Fruit fly (Drosophila melanogaster) whole organism, embryonic: ENCODE measurements around the gene CG34030.

Source experiments
- Awh ChIP-seq: fragments of 200-800 bp; sonication (Bioruptor generic); IDR thresholded peaks from 2 replicates; pipeline ENCODE4, ENCODE4 v1.3.6; 2022; ENCODE audit warnings: missing biosample characterization, missing genetic modification characterization
- CG10274 ChIP-seq: fragments of 200-800 bp; sonication (Bioruptor generic); optimal IDR thresholded peaks from 3 replicates; lab custom pipeline; 2017; ENCODE audit warnings: missing biosample characterization, mild to moderate bottlenecking, missing genetic modification characterization
- CG1233 ChIP-seq: fragments of 200-800 bp; sonication (Bioruptor generic); optimal IDR thresholded peaks from 4 replicates; lab custom pipeline; 2018; ENCODE audit warnings: missing biosample characterization, mild to moderate bottlenecking, missing genetic modification characterization
- CG13123 ChIP-seq: fragments of 200-800 bp; sonication (Bioruptor generic); optimal IDR thresholded peaks from 2 replicates; lab custom pipeline; 2016; ENCODE audit warnings: missing biosample characterization, missing genetic modification characterization
- CG17568 ChIP-seq: fragments of 200-800 bp; sonication (Bioruptor generic); optimal IDR thresholded peaks from 2 replicates; lab custom pipeline; 2018; ENCODE audit warnings: missing biosample characterization, mild to moderate bottlenecking, missing genetic modification characterization, moderate library complexity
- CG18262 ChIP-seq: fragments of 200-800 bp; optimal IDR thresholded peaks from 3 replicates; lab custom pipeline; 2019; ENCODE audit warnings: missing biosample characterization, mild to moderate bottlenecking, missing genetic modification characterization, moderate library complexity
- CG18764 ChIP-seq: fragments of 200-800 bp; sonication (Bioruptor generic); optimal IDR thresholded peaks from 3 replicates; lab custom pipeline; 2016; ENCODE audit warnings: missing biosample characterization, missing genetic modification characterization
- CG30403 ChIP-seq: fragments of 200-800 bp; sonication (Bioruptor generic); optimal IDR thresholded peaks from 3 replicates; lab custom pipeline; 2016; ENCODE audit warnings: missing biosample characterization, missing genetic modification characterization
- CG32532 ChIP-seq: fragments of 200-800 bp; sonication (Bioruptor generic); IDR thresholded peaks from 2 replicates; pipeline ENCODE4 v1.3.6; 2022; ENCODE audit warnings: missing biosample characterization, missing genetic modification characterization
- CG32767 ChIP-seq: fragments of 200-800 bp; sonication (Bioruptor generic); IDR thresholded peaks from 2 replicates; pipeline ENCODE4 v1.3.6; 2022; ENCODE audit warnings: missing biosample characterization, missing genetic modification characterization
- CG34376 ChIP-seq: fragments of 200-800 bp; sonication (Bioruptor generic); optimal IDR thresholded peaks from 2 replicates; lab custom pipeline; 2018; ENCODE audit warnings: missing biosample characterization, mild to moderate bottlenecking, missing genetic modification characterization
- CG7271 ChIP-seq: fragments of 200-800 bp; sonication (Bioruptor generic); optimal IDR thresholded peaks from 2 replicates; lab custom pipeline; 2018; ENCODE audit warnings: missing biosample characterization, mild to moderate bottlenecking, missing genetic modification characterization, moderate library complexity
- CG9876 ChIP-seq: fragments of 200-800 bp; sonication (Bioruptor generic); optimal IDR thresholded peaks from 2 replicates; lab custom pipeline; 2016; ENCODE audit warnings: missing biosample characterization, missing genetic modification characterization
- Chrac-16 ChIP-seq: fragments of 200-800 bp; sonication (Bioruptor generic); optimal IDR thresholded peaks from 3 replicates; lab custom pipeline; 2016; ENCODE audit warnings: missing biosample characterization, missing genetic modification characterization
- CoRest ChIP-seq: fragments of 200-800 bp; sonication (Bioruptor generic); optimal IDR thresholded peaks from 3 replicates; lab custom pipeline; 2018; ENCODE audit warnings: missing biosample characterization, mild to moderate bottlenecking, missing genetic modification characterization, moderate library complexity
- Dip2 ChIP-seq: fragments of 200-800 bp; sonication (Bioruptor generic); IDR thresholded peaks from 2 replicates; pipeline ENCODE4 v1.3.6; 2022; ENCODE audit warnings: missing biosample characterization, missing genetic modification characterization
- E2f1 ChIP-seq: fragments of 200-800 bp; sonication (Bioruptor generic); IDR thresholded peaks from 2 replicates; pipeline ENCODE4 v1.3.6; 2022; ENCODE audit warnings: missing biosample characterization, missing genetic modification characterization
- Fer2 ChIP-seq: fragments of 200-800 bp; sonication (Bioruptor generic); optimal IDR thresholded peaks from 2 replicates; lab custom pipeline; 2018; ENCODE audit warnings: missing biosample characterization, mild to moderate bottlenecking, missing genetic modification characterization, moderate library complexity
- H2.0 ChIP-seq: fragments of 200-800 bp; sonication (Bioruptor generic); IDR thresholded peaks from 2 replicates; pipeline ENCODE4 v1.3.6; 2022; ENCODE audit warnings: missing biosample characterization, missing genetic modification characterization
- Lpt ChIP-seq: fragments of >200 bp; optimal IDR thresholded peaks from 2 replicates; lab custom pipeline; 2018; ENCODE audit warnings: missing biosample characterization, missing genetic modification characterization
- Mad ChIP-seq: fragments of 200-800 bp; sonication (Bioruptor generic); optimal IDR thresholded peaks from 2 replicates; lab custom pipeline; 2016; ENCODE audit warnings: missing biosample characterization, missing genetic modification characterization
- Max ChIP-seq: fragments of 200-800 bp; sonication (Bioruptor generic); optimal IDR thresholded peaks from 2 replicates; lab custom pipeline; 2016; ENCODE audit warnings: missing biosample characterization, mild to moderate bottlenecking, missing genetic modification characterization
- NC2β ChIP-seq: fragments of 200-800 bp; sonication (Bioruptor generic); optimal IDR thresholded peaks from 2 replicates; lab custom pipeline; 2016; ENCODE audit warnings: missing biosample characterization, missing genetic modification characterization
- NK7.1 ChIP-seq: fragments of 200-800 bp; sonication (Bioruptor generic); optimal IDR thresholded peaks from 3 replicates; lab custom pipeline; 2016; ENCODE audit warnings: missing biosample characterization, missing genetic modification characterization
- NfI ChIP-seq: fragments of 200-800 bp; sonication (Bioruptor generic); optimal IDR thresholded peaks from 3 replicates; lab custom pipeline; 2018; ENCODE audit warnings: missing biosample characterization, mild to moderate bottlenecking, missing genetic modification characterization, moderate library complexity
- Trl ChIP-seq, 3 experiments: fragments of >200 bp in 2 of 3; fragments of 200-800 bp in 1 of 3; sonication (Bioruptor generic) in 1 of 3; optimal IDR thresholded peaks; 2 replicates in 1 of 3; 3 replicates in 2 of 3; lab custom pipeline; 2016 to 2017; ENCODE audit warnings: missing biosample characterization in 1 of 3, missing genetic modification characterization in 1 of 3
- Vsx1 ChIP-seq: fragments of 200-800 bp; sonication (Bioruptor generic); optimal IDR thresholded peaks from 2 replicates; lab custom pipeline; 2017; ENCODE audit warnings: missing biosample characterization, mild to moderate bottlenecking, missing genetic modification characterization, missing genetic modification reagents
- YL-1 ChIP-seq: fragments of 200-800 bp; sonication (Bioruptor generic); optimal IDR thresholded peaks from 3 replicates; lab custom pipeline; 2017; ENCODE audit warnings: missing biosample characterization, mild to moderate bottlenecking, missing genetic modification characterization
- ab ChIP-seq: fragments of 200-800 bp; sonication (Bioruptor generic); optimal IDR thresholded peaks from 2 replicates; lab custom pipeline; 2016; ENCODE audit warnings: missing biosample characterization, missing genetic modification characterization
- ac ChIP-seq: fragments of 200-800 bp; sonication (Bioruptor generic); optimal IDR thresholded peaks from 3 replicates; lab custom pipeline; 2017; ENCODE audit warnings: missing biosample characterization, mild to moderate bottlenecking, missing genetic modification characterization
- aop ChIP-seq: fragments of 200-800 bp; sonication (Bioruptor generic); IDR thresholded peaks from 2 replicates; pipeline ENCODE4 v1.3.6; 2022; ENCODE audit warnings: missing biosample characterization, missing genetic modification characterization
- bigmax ChIP-seq: fragments of 200-800 bp; sonication (Bioruptor generic); optimal IDR thresholded peaks from 2 replicates; lab custom pipeline; 2018; ENCODE audit warnings: missing biosample characterization, mild to moderate bottlenecking, missing genetic modification characterization
- fd3F ChIP-seq: fragments of 200-800 bp; sonication (Bioruptor generic); optimal IDR thresholded peaks from 2 replicates; lab custom pipeline; 2018; ENCODE audit warnings: missing biosample characterization, mild to moderate bottlenecking, missing genetic modification characterization, moderate library complexity
- grn ChIP-seq: fragments of 200-800 bp; sonication (Bioruptor generic); optimal IDR thresholded peaks from 3 replicates; lab custom pipeline; 2017; ENCODE audit warnings: missing biosample characterization, missing genetic modification characterization
- hkb ChIP-seq, 2 experiments: fragments of 200-800 bp in 1 of 2; fragments of >200 bp in 1 of 2; sonication (Bioruptor generic) in 1 of 2; IDR thresholded peaks in 1 of 2; optimal IDR thresholded peaks in 1 of 2; 2 replicates each; pipeline versions ENCODE4 v1.3.6 to Lab custom; 2017 to 2022; ENCODE audit warnings: missing biosample characterization in 1 of 2, missing genetic modification characterization in 1 of 2
- klu ChIP-seq: fragments of 200-800 bp; sonication (Bioruptor generic); IDR thresholded peaks from 2 replicates; pipeline ENCODE4 v1.3.6; 2022; ENCODE audit warnings: missing biosample characterization, missing genetic modification characterization
- lbe ChIP-seq: fragments of 200-800 bp; sonication (Bioruptor generic); optimal IDR thresholded peaks from 2 replicates; lab custom pipeline; 2016; ENCODE audit warnings: missing biosample characterization, mild to moderate bottlenecking, missing genetic modification characterization
- maf-S ChIP-seq: fragments of 200-800 bp; sonication (Bioruptor generic); optimal IDR thresholded peaks from 2 replicates; lab custom pipeline; 2016; ENCODE audit warnings: missing biosample characterization, missing genetic modification characterization
- mam ChIP-seq: fragments of 200-800 bp; sonication (Bioruptor generic); optimal IDR thresholded peaks from 3 replicates; lab custom pipeline; 2016; ENCODE audit warnings: missing biosample characterization, missing genetic modification characterization
- mld ChIP-seq: fragments of 200-800 bp; sonication (Bioruptor generic); IDR thresholded peaks from 3 replicates; pipeline ENCODE4 v1.3.6; 2022; ENCODE audit warnings: missing biosample characterization, missing genetic modification characterization; ENCODE audit not compliant: partially characterized antibody
- nom ChIP-seq: fragments of 200-800 bp; sonication (Bioruptor generic); optimal IDR thresholded peaks from 2 replicates; lab custom pipeline; 2017; ENCODE audit warnings: missing biosample characterization, missing genetic modification characterization, mild to moderate bottlenecking, moderate library complexity, missing genetic modification reagents
- onecut ChIP-seq: fragments of 200-800 bp; sonication (Bioruptor generic); IDR thresholded peaks from 2 replicates; pipeline ENCODE4 v1.3.6; 2022; ENCODE audit warnings: missing biosample characterization, missing genetic modification characterization
- otp ChIP-seq: fragments of 200-800 bp; sonication (Bioruptor generic); IDR thresholded peaks from 3 replicates; pipeline ENCODE4, ENCODE4 v1.3.6; 2022; ENCODE audit warnings: missing biosample characterization, missing genetic modification characterization
- run ChIP-seq: fragments of 200-800 bp; sonication (Bioruptor generic); optimal IDR thresholded peaks from 3 replicates; lab custom pipeline; 2018; ENCODE audit warnings: missing biosample characterization, mild to moderate bottlenecking, missing genetic modification characterization
- sens-2 ChIP-seq: fragments of 200-800 bp; sonication (Bioruptor generic); IDR thresholded peaks from 2 replicates; pipeline ENCODE4 v1.3.6; 2022; ENCODE audit warnings: missing biosample characterization, missing genetic modification characterization
- sima ChIP-seq: fragments of 200-800 bp; sonication (Bioruptor generic); optimal IDR thresholded peaks from 2 replicates; lab custom pipeline; 2016; ENCODE audit warnings: missing biosample characterization, missing genetic modification characterization
- stc ChIP-seq: fragments of 200-800 bp; sonication (Bioruptor generic); IDR thresholded peaks from 2 replicates; pipeline ENCODE4 v1.3.6; 2022; ENCODE audit warnings: missing biosample characterization, missing genetic modification characterization
- ttk ChIP-seq: fragments of 200-800 bp; sonication (Bioruptor generic); IDR thresholded peaks from 2 replicates; pipeline ENCODE4 v2.1.2; 2022; ENCODE audit warnings: missing biosample characterization, missing genetic modification characterization
- tup ChIP-seq: fragments of 200-800 bp; sonication (Bioruptor generic); optimal IDR thresholded peaks from 2 replicates; lab custom pipeline; 2016; ENCODE audit warnings: missing biosample characterization, mild to moderate bottlenecking, missing genetic modification characterization, moderate library complexity
- usp ChIP-seq: fragments of >200 bp; optimal IDR thresholded peaks from 2 replicates; lab custom pipeline; 2017; ENCODE audit warnings: missing biosample characterization, missing genetic modification characterization
- zfh2 ChIP-seq: fragments of 200-800 bp; sonication (Bioruptor generic); optimal IDR thresholded peaks from 2 replicates; lab custom pipeline; 2016; ENCODE audit warnings: missing biosample characterization, missing genetic modification characterization

Gene CG34030

DNA sequence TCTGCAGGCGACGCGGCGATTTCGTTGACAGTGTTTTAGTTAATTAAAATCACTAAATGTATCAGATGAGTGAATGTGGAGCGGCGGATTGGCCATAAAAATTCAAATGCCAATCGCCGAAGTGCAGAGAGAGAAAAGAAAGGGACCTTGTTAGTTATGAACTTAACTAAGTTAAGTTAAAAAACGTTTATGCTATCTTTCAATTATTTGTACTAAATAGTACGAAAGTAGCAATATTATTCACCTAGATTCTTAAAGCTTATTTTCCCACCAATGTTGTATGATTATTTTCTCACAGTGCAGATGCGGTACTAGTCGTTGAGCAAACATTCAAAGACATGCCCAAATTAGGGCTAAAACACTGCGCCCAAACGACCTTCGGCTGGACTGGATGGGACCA is 15.7 kb upstream of the CG34030 start (continued):
- TF ChIP-seq mam (peak; percentile 64), Dip2 (GFP tag; lab: Robert Waterston, UW) (no peak), NK7.1 (GFP tag; lab: Kevin White, UChicago) (no peak), nom (GFP tag; lab: Kevin White, UChicago) (no peak), YL-1 (GFP tag; lab: Kevin White, UChicago) (no peak), Awh (GFP tag; lab: Robert Waterston, UW) (peak; percentile 73; the same call in 1 of the 2 replicates), E2f1 (GFP tag; lab: Robert Waterston, UW) (peak; percentile 75), tup (GFP tag; lab: Kevin White, UChicago) (no peak), Lpt (GFP tag; lab: Kevin White, UChicago) (no peak), fd3F (GFP tag; lab: Kevin White, UChicago) (peak; percentile 9), maf-S (GFP tag; lab: Kevin White, UChicago) (no peak), CoRest (tag; lab: Kevin White, UChicago) (peak; percentile 53), Chrac-16 (GFP tag; lab: Kevin White, UChicago) (peak; percentile 25), Max (peak; percentile 42), CG10274 (GFP tag; lab: Kevin White, UChicago) (no peak), Mad (no peak), CG9876 (GFP tag; lab: Kevin White, UChicago) (no peak), hkb (optimal IDR thresholded peaks at IDR 0.05; lab: Kevin White, UChicago) (no peak), hkb (GFP tag; IDR thresholded peaks at IDR 0.05; lab: Robert Waterston, UW) (peak; percentile 78), grn (GFP tag; lab: Kevin White, UChicago) (no peak), stc (peak; percentile 81), H2.0 (GFP tag; lab: Robert Waterston, UW) (peak; percentile 50), Fer2 (no peak), CG32532 (GFP tag; lab: Robert Waterston, UW) (peak; percentile 59), run (tag; lab: Kevin White, UChicago) (peak; percentile 12), ttk (GFP tag; lab: Robert Waterston, UW) (peak; percentile 79), CG30403 (GFP tag; lab: Kevin White, UChicago) (peak; percentile 60), ac (GFP tag; lab: Kevin White, UChicago) (no peak), sima (GFP tag; lab: Kevin White, UChicago) (no peak), usp (GFP tag; lab: Kevin White, UChicago) (no peak), CG32767 (GFP tag; lab: Robert Waterston, UW) (peak; percentile 55; the same call in 1 of the 2 replicates), CG7271 (tag; lab: Kevin White, UChicago) (peak; percentile 7), CG18262 (tag; lab: Kevin White, UChicago) (peak; percentile 76), NC2β (no peak), lbe (GFP tag; lab: Kevin White, UChicago) (no peak), onecut (peak; percentile 59), aop (GFP tag; lab: Robert Waterston, UW) (no peak), mld (GFP tag; lab: Robert Waterston, UW) (no peak), sens-2 (GFP tag; lab: Robert Waterston, UW) (no peak; the same call in 1 of the 2 replicates), klu (GFP tag; lab: Robert Waterston, UW) (peak; percentile 37; the same call in 1 of the 2 replicates), Trl (optimal IDR thresholded peaks at IDR 0.05; lab: Kevin White, UChicago) (no peak), Trl (GFP tag; optimal IDR thresholded peaks at IDR 0.05; lab: Kevin White, UChicago) (peak; percentile 50), CG13123 (GFP tag; lab: Kevin White, UChicago) (no peak), bigmax (no peak), zfh2 (no peak), Vsx1 (GFP tag; lab: Kevin White, UChicago) (peak; percentile 25), ab (no peak), otp (GFP tag; lab: Robert Waterston, UW) (no peak), CG17568 (GFP tag; lab: Kevin White, UChicago) (no peak), CG1233 (GFP tag; lab: Kevin White, UChicago) (peak; percentile 33), CG18764 (GFP tag; lab: Kevin White, UChicago) (peak; percentile 52), CG34376 (GFP tag; lab: Kevin White, UChicago) (no peak), NfI (GFP tag; lab: Kevin White, UChicago) (peak; percentile 34)
